Fruit fly (Drosophila melanogaster) whole organism, embryonic: ENCODE measurements around the gene CG34001.

Experiments used
- Abd-B ChIP-seq: fragments of 200-800 bp; sonication (Bioruptor generic); optimal IDR thresholded peaks from 2 replicates; lab custom pipeline; 2018; ENCODE audit warnings: missing biosample characterization, mild to moderate bottlenecking, missing genetic modification characterization, moderate library complexity
- Aef1 ChIP-seq: fragments of 200-800 bp; sonication (Bioruptor generic); IDR thresholded peaks from 3 replicates; pipeline ENCODE4 v1.3.6; 2022; ENCODE audit warnings: missing biosample characterization, missing genetic modification characterization
- Antp ChIP-seq: fragments of 200-800 bp; sonication (Bioruptor generic); optimal IDR thresholded peaks from 3 replicates; lab custom pipeline; 2016; ENCODE audit warnings: missing biosample characterization, missing genetic modification characterization
- pfk ChIP-seq: fragments of 200-800 bp; sonication (Bioruptor generic); optimal IDR thresholded peaks from 2 replicates; lab custom pipeline; 2018; ENCODE audit warnings: missing biosample characterization, mild to moderate bottlenecking, missing genetic modification characterization, moderate library complexity

DNA sequence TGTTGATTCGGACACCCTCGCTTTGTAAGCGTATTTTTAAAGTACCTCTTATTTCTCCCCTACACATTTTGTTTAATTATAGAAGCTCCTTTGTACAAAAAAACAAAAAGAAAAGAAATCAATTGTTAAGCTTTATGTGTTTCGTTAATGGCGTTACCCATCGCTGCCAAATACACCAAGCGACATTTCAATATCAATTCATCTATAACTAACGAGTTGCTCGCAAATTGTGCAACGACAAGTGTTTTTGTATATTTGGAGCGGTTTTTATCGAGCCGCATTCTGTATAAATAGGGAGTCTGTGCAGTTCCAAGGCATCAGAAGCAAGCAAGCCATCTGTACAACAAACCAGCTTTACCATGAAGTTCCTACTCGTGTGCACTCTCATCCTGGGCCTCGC is 8.6 kb downstream of the CG34001 start, which contains the start of gene CG18628:
- TF ChIP-seq Abd-B (GFP tag; lab: Kevin White, UChicago), result no peak
- no peak for TF ChIP-seq Aef1 (GFP tag; lab: Robert Waterston, UW)
- no peak for TF ChIP-seq pfk (GFP tag; lab: Kevin White, UChicago)
- TF ChIP-seq Antp (GFP tag; lab: Kevin White, UChicago), result no peak
